Worm (Caenorhabditis elegans) whole organism, L1 larva: ENCODE results near the gene Y58A7A.5.
A peak's percentile ranks its signal among the peaks of the same experiment; 100 is the strongest.

Experiments
- C16A3.4 ChIP-seq: fragments of 150-350 bp; optimal IDR thresholded peaks from 2 replicates; lab custom pipeline; 2014; ENCODE audit warnings: missing biosample characterization, missing genetic modification characterization
- Y116A8C.19 ChIP-seq: sonication (generic microtip); optimal IDR thresholded peaks from 2 replicates; lab custom pipeline; 2016; ENCODE audit warnings: missing compliant biosample characterization, missing genetic modification characterization, borderline replicate concordance
- aha-1 ChIP-seq: fragments of 150-350 bp; optimal IDR thresholded peaks from 2 replicates; lab custom pipeline; 2014; ENCODE audit warnings: missing biosample characterization, missing genetic modification characterization
- aly-2 ChIP-seq: fragments of 150-350 bp; optimal IDR thresholded peaks from 2 replicates; lab custom pipeline; 2014; ENCODE audit warnings: missing biosample characterization, missing genetic modification characterization
- ceh-8 ChIP-seq: fragments of 200-800 bp; sonication (Bioruptor generic); optimal IDR thresholded peaks from 2 replicates; lab custom pipeline; 2018; ENCODE audit warnings: mild to moderate bottlenecking, missing genetic modification characterization, moderate library complexity, missing compliant biosample characterization
- ceh-88 ChIP-seq: fragments of 200-800 bp; sonication (Bioruptor generic); IDR thresholded peaks from 2 replicates; pipeline ENCODE4 v1.3.6; 2022; ENCODE audit warnings: missing genetic modification characterization, missing compliant biosample characterization
- ces-1 ChIP-seq: fragments of 150-350 bp; optimal IDR thresholded peaks from 2 replicates; lab custom pipeline; 2014; ENCODE audit warnings: missing biosample characterization, missing genetic modification reagents, missing genetic modification characterization
- efl-1 ChIP-seq, 4 experiments: fragments of 150-350 bp; optimal IDR thresholded peaks in 3 of 4; peaks in 1 of 4; 1 replicate in 1 of 4; 2 replicates in 3 of 4; lab custom pipeline; 2014; ENCODE audit warnings: missing biosample characterization in 2 of 4, missing genetic modification characterization in 2 of 4, missing genetic modification reagents in 2 of 4
- egl-13 ChIP-seq: sonication (generic microtip); optimal IDR thresholded peaks from 2 replicates; lab custom pipeline; 2016; ENCODE audit warnings: missing genotype, missing genetic modification reagents, missing genetic modification characterization, missing compliant biosample characterization
- egl-27 ChIP-seq, 2 experiments: fragments of 150-350 bp in 1 of 2; sonication (generic microtip); optimal IDR thresholded peaks; 3 replicates each; lab custom pipeline; 2017 to 2018; ENCODE audit warnings: missing biosample characterization in 2 of 2, missing genetic modification characterization in 2 of 2, missing genetic modification reagents in 2 of 2
- elt-3 ChIP-seq, 6 experiments: fragments of 150-350 bp in 1 of 6; sonication (generic microtip); optimal IDR thresholded peaks; 2 replicates each; lab custom pipeline; 2017 to 2018; ENCODE audit warnings: missing biosample characterization in 6 of 6, missing genetic modification characterization in 6 of 6, inconsistent platforms in 1 of 6
- fkh-10 ChIP-seq: sonication (generic microtip); optimal IDR thresholded peaks from 2 replicates; lab custom pipeline; 2017; ENCODE audit warnings: missing biosample characterization, missing genetic modification reagents, missing genetic modification characterization
- fkh-4 ChIP-seq: sonication (generic microtip); optimal IDR thresholded peaks from 2 replicates; lab custom pipeline; 2016; ENCODE audit warnings: missing compliant biosample characterization, missing genetic modification characterization, borderline replicate concordance
- fkh-8 ChIP-seq: sonication (generic microtip); optimal IDR thresholded peaks from 2 replicates; lab custom pipeline; 2016; ENCODE audit warnings: mild to moderate bottlenecking, missing genetic modification characterization, missing compliant biosample characterization
- lin-13 ChIP-seq: fragments of 150-350 bp; optimal IDR thresholded peaks from 2 replicates; lab custom pipeline; 2014; ENCODE audit warnings: missing biosample characterization, missing genetic modification reagents, missing genetic modification characterization
- lin-14 ChIP-seq: fragments of 200-800 bp; sonication (Bioruptor generic); optimal IDR thresholded peaks from 2 replicates; lab custom pipeline; 2018; ENCODE audit warnings: mild to moderate bottlenecking, missing genetic modification characterization, moderate library complexity, missing compliant biosample characterization
- lin-35 ChIP-seq, 2 experiments: fragments of 150-350 bp; optimal IDR thresholded peaks; 2 replicates each; lab custom pipeline; 2014; ENCODE audit warnings: missing biosample characterization in 2 of 2, missing genetic modification characterization in 2 of 2, missing genetic modification reagents in 2 of 2
- lsy-2 ChIP-seq, 2 experiments: fragments of 150-350 bp; optimal IDR thresholded peaks; 2 replicates each; lab custom pipeline; 2014; ENCODE audit warnings: missing biosample characterization in 2 of 2, missing genetic modification characterization in 2 of 2
- mab-9 ChIP-seq: fragments of 200-800 bp; sonication (Bioruptor generic); IDR thresholded peaks from 2 replicates; pipeline ENCODE4 v1.3.6; 2022; ENCODE audit warnings: missing genetic modification reagents, missing genetic modification characterization, missing compliant biosample characterization
- mdl-1 ChIP-seq, 2 experiments: fragments of 150-350 bp; optimal IDR thresholded peaks; 2 replicates each; lab custom pipeline; 2014 to 2017; ENCODE audit warnings: missing biosample characterization in 2 of 2, missing genetic modification characterization in 2 of 2, inconsistent platforms in 1 of 2
- nhr-11 ChIP-seq: fragments of 150-350 bp; optimal IDR thresholded peaks from 2 replicates; lab custom pipeline; 2014; ENCODE audit warnings: missing biosample characterization, missing genetic modification characterization
- nhr-12 ChIP-seq: sonication (generic microtip); optimal IDR thresholded peaks from 2 replicates; lab custom pipeline; 2017; ENCODE audit warnings: missing biosample characterization, missing genetic modification characterization
- nhr-237 ChIP-seq: fragments of 150-350 bp; optimal IDR thresholded peaks from 2 replicates; lab custom pipeline; 2014; ENCODE audit warnings: missing biosample characterization, missing genetic modification characterization
- nhr-28 ChIP-seq: fragments of 150-350 bp; optimal IDR thresholded peaks from 2 replicates; lab custom pipeline; 2014; ENCODE audit warnings: missing biosample characterization, missing genetic modification characterization
- nhr-47 ChIP-seq: sonication (generic microtip); optimal IDR thresholded peaks from 2 replicates; lab custom pipeline; 2016; ENCODE audit warnings: mild to moderate bottlenecking, missing genetic modification characterization, moderate library complexity, missing compliant biosample characterization
- nhr-71 ChIP-seq: sonication (generic microtip); optimal IDR thresholded peaks from 2 replicates; lab custom pipeline; 2016; ENCODE audit warnings: mild to moderate bottlenecking, missing genetic modification characterization, moderate library complexity, missing compliant biosample characterization
- nhr-85 ChIP-seq: sonication (generic microtip); peaks from one replicate; lab custom pipeline; 2016; ENCODE audit warnings: missing genetic modification characterization, inconsistent platforms, missing compliant biosample characterization
- nhr-90 ChIP-seq: sonication (generic microtip); optimal IDR thresholded peaks from 2 replicates; lab custom pipeline; 2016; ENCODE audit warnings: mild to moderate bottlenecking, missing genetic modification characterization, missing compliant biosample characterization; ENCODE audit not compliant: poor library complexity
- skn-1 ChIP-seq: fragments of 150-350 bp; optimal IDR thresholded peaks from 2 replicates; lab custom pipeline; 2014; ENCODE audit warnings: missing biosample characterization, missing genetic modification characterization
- sptf-1 ChIP-seq: fragments of 150-350 bp; optimal IDR thresholded peaks from 2 replicates; lab custom pipeline; 2014; ENCODE audit warnings: missing biosample characterization, missing genetic modification characterization
- tbx-2 ChIP-seq: sonication (generic microtip); optimal IDR thresholded peaks from 2 replicates; lab custom pipeline; 2016; ENCODE audit warnings: missing genetic modification characterization, missing compliant biosample characterization
- unc-62 ChIP-seq: fragments of 150-350 bp; optimal IDR thresholded peaks from 2 replicates; lab custom pipeline; 2014; ENCODE audit warnings: missing biosample characterization, missing genetic modification reagents, missing genetic modification characterization
- unc-86 ChIP-seq: sonication (generic microtip); optimal IDR thresholded peaks from 2 replicates; lab custom pipeline; 2016; ENCODE audit warnings: missing genetic modification characterization, missing compliant biosample characterization

Gene Y58A7A.5

DNA sequence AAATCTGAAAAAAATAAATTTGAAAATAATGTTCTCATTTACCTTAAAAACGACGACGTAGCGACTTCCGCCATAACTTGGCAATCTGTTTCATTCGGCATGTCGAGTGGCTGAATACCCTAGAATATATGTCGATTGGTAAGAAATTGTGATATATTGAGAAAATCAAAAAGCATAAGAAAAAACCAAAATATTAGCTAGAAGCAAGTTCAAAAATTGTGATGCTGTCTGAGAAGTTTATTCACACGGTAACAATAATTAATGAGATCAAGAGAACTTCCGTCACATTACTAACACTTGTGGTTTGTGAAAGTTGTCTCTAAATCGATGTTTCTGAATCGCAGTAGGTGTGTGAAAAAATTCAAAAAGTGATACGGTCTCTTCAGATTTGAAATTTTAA, 15.2 kb upstream of the Y58A7A.5 start, which contains the start of gene srab-1:
TSS of gene srab-1 (minus strand) at position 101 of the 400 bp plus-strand sequence.
- TF ChIP-seq unc-62 (no peak), elt-3 (tag; optimal IDR thresholded peaks at IDR 0.05; lab: Kevin White, UChicago) (no peak), ceh-8 (no peak), fkh-10 (no peak), aly-2 (tag; lab: Kevin White, UChicago) (no peak)

- TF ChIP-seq efl-1 (optimal IDR thresholded peaks at IDR 0.05; lab: Kevin White, UChicago) (no peak), efl-1 (GFP tag; optimal IDR thresholded peaks at IDR 0.05 in 1 of 2; lab: Kevin White, UChicago) (peak in 1 of 2 experiments; percentile 72), ceh-88 (GFP tag; lab: Robert Waterston, UW) (no peak)
Measured at ce11 chrV:5098925-5099324, 12.2 kb upstream of the Y58A7A.5 start, which contains the start of gene unc-46. Gene unc-46, minus strand, starts transcription at chrV:5099025.

ce11 chrV:5097035-5097434, 10.3 kb upstream of the Y58A7A.5 start, which contains the start of gene C04F5.2:
Gene C04F5.2, minus strand, starts transcription at chrV:5097135.
- TF ChIP-seq C16A3.4 (tag; lab: Kevin White, UChicago) (no peak), Y116A8C.19 (tag; lab: Kevin White, UChicago) (no peak), skn-1 (no peak), nhr-90 (no peak), nhr-28 (tag; lab: Kevin White, UChicago) (no peak)
- TF ChIP-seq, all 84 proteins: peak for 0

DNA sequence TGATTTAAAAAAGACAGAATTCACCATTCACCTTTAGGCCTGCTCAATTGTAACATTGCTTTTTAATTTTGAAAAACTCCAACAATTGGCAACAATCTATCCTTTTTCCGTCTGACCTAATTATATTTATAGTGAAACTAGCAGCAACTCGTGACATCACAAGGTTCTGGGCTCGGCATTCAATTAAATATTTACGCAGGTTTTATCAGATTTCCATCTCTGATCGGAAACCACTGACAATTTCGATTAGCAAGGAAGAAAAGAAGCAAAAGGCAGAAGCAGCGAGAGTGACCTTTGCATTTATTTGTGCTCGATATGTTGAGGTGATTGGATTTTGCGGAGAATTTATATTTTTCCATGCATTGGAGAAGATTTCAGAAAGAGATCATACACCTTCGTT, 3.6 kb upstream of the Y58A7A.5 start:
- TF ChIP-seq lsy-2 (tag; optimal IDR thresholded peaks at IDR 0.05; lab: Kevin White, UChicago) (peak in 1 of 2 experiments; percentile 2), elt-3 (tag; optimal IDR thresholded peaks at IDR 0.05; lab: Kevin White, UChicago) (no peak), nhr-71 (tag; lab: Kevin White, UChicago) (no peak), lin-14 (GFP tag; lab: Kevin White, UChicago) (peak; percentile 59), nhr-47 (tag; lab: Kevin White, UChicago) (peak; percentile 18), fkh-8 (peak; percentile 3), fkh-10 (peak; percentile 52)

ce11 chrV:5089497-5090134, 2.8 kb upstream of the Y58A7A.5 start, which contains the start of gene glb-32:
Gene glb-32, minus strand, starts transcription at chrV:5089547.
- TF ChIP-seq nhr-47 (tag; lab: Kevin White, UChicago) (peak; percentile 24), nhr-71 (tag; lab: Kevin White, UChicago) (peak; percentile 48), unc-86 (tag; lab: Kevin White, UChicago) (peak; percentile 75), egl-13 (tag; lab: Kevin White, UChicago) (peak; percentile 80), egl-27 (tag; optimal IDR thresholded peaks at IDR 0.05; lab: Kevin White, UChicago) (no peak), nhr-11 (tag; lab: Kevin White, UChicago) (no peak), lin-14 (GFP tag; lab: Kevin White, UChicago) (peak; percentile 71)

- TF ChIP-seq unc-62 (no peak), lin-35 (GFP tag; optimal IDR thresholded peaks at IDR 0.05; lab: Kevin White, UChicago) (no peak), lin-14 (GFP tag; lab: Kevin White, UChicago) (peak; percentile 74), nhr-90 (no peak), mab-9 (GFP tag; lab: Robert Waterston, UW) (no peak), nhr-12 (tag; lab: Kevin White, UChicago) (no peak), skn-1 (no peak), tbx-2 (tag; lab: Kevin White, UChicago) (peak; percentile 63), fkh-10 (peak; percentile 9), sptf-1 (tag; lab: Kevin White, UChicago) (no peak), ces-1 (GFP tag; lab: Kevin White, UChicago) (no peak), egl-13 (tag; lab: Kevin White, UChicago) (peak; percentile 22), nhr-85 (no peak), efl-1 (optimal IDR thresholded peaks at IDR 0.05; lab: Kevin White, UChicago) (no peak), efl-1 (GFP tag; optimal IDR thresholded peaks at IDR 0.05 in 1 of 2; lab: Kevin White, UChicago) (peak in 1 of 2 experiments; percentile 38), fkh-4 (tag; lab: Kevin White, UChicago) (no peak), egl-27 (tag; optimal IDR thresholded peaks at IDR 0.05; lab: Kevin White, UChicago) (no peak), nhr-237 (no peak), aha-1 (no peak), nhr-71 (tag; lab: Kevin White, UChicago) (peak; percentile 35), mdl-1 (tag; optimal IDR thresholded peaks at IDR 0.05; lab: Kevin White, UChicago) (no peak), nhr-47 (tag; lab: Kevin White, UChicago) (peak; percentile 14), fkh-8 (no peak), C16A3.4 (tag; lab: Kevin White, UChicago) (no peak), unc-86 (tag; lab: Kevin White, UChicago) (no peak), lin-13 (no peak)
Measured at ce11 chrV:5088311-5088710, 1.5 kb upstream of the Y58A7A.5 start.
